Worm (Caenorhabditis elegans) whole organism, L2 larva: ENCODE measurements around the gene K10G6.9.

Experiments
- blmp-1 ChIP-seq: sonication (generic microtip); optimal IDR thresholded peaks from 2 replicates; lab custom pipeline; 2017; ENCODE audit warnings: missing genetic modification characterization, mild to moderate bottlenecking, missing compliant biosample characterization, antibody characterized with exemption, moderate library complexity; ENCODE audit not compliant: insufficient read depth
- lin-39 ChIP-seq: fragments of 150-350 bp; optimal IDR thresholded peaks from 2 replicates; lab custom pipeline; 2014; ENCODE audit warnings: missing biosample characterization, missing genetic modification reagents, missing genetic modification characterization
- skn-1 ChIP-seq: sonication (generic microtip); optimal IDR thresholded peaks from 2 replicates; lab custom pipeline; 2017; ENCODE audit warnings: missing biosample characterization, missing genetic modification characterization
- snpc-4 ChIP-seq: fragments of 150-350 bp; optimal IDR thresholded peaks from 2 replicates; lab custom pipeline; 2014; ENCODE audit warnings: missing biosample characterization, missing genetic modification characterization
- unc-39 ChIP-seq: fragments of 150-350 bp; optimal IDR thresholded peaks from 2 replicates; lab custom pipeline; 2014; ENCODE audit warnings: missing biosample characterization, missing genetic modification characterization
- zag-1 ChIP-seq: fragments of 150-350 bp; optimal IDR thresholded peaks from 2 replicates; lab custom pipeline; 2014; ENCODE audit warnings: missing biosample characterization, missing genetic modification characterization

DNA sequence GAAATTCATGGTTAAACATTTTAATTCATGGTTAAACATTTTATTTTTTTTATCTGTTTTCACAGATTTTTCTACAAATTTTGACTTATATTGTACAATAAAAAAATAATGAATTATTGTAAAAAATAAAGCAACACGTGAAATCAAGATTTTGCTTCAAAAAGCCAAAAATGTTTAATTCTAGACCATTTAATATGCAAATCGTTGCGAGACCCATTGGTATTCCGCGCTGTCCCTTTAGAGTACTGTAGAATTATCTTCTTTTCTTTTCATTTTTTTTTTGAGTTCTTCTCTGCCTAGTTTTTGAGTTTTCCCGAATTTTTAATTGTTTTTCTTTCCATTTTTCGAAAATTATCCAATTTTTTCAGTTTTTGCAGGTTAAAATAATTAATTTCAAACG is 38.0 kb upstream of the K10G6.9 start, which contains the start of gene Y14H12B.1:
- no peak for TF ChIP-seq lin-39 (tag; lab: Kevin White, UChicago)
- TF ChIP-seq blmp-1 (tag; lab: Kevin White, UChicago), result no peak
- no peak for TF ChIP-seq zag-1 (tag; lab: Kevin White, UChicago)
- TF ChIP-seq unc-39 (tag; lab: Kevin White, UChicago), result no peak
- TF ChIP-seq skn-1 (tag; lab: Kevin White, UChicago), result no peak
- no peak for TF ChIP-seq snpc-4 (tag; lab: Kevin White, UChicago)
